Worm (Caenorhabditis elegans) whole organism, early embryonic: ENCODE data around the gene nos-2.

Experiments used
- F13C5.2 ChIP-seq: sonication (generic microtip); optimal IDR thresholded peaks from 2 replicates; lab custom pipeline; 2017; ENCODE audit warnings: mild to moderate bottlenecking, missing genetic modification characterization, inconsistent platforms, missing compliant biosample characterization
- ama-1 ChIP-seq: fragments of 150-350 bp; optimal IDR thresholded peaks from 2 replicates; lab custom pipeline; 2014
- ceh-13 ChIP-seq: fragments of 200-800 bp; sonication (Bioruptor generic); optimal IDR thresholded peaks from 2 replicates; lab custom pipeline; 2018; ENCODE audit warnings: mild to moderate bottlenecking, missing genetic modification characterization, missing compliant biosample characterization
- flt-1 ChIP-seq: fragments of 200-800 bp; sonication (Bioruptor generic); IDR thresholded peaks from 2 replicates; pipeline ENCODE4 v1.3.6; 2022; ENCODE audit warnings: missing genetic modification characterization, missing compliant biosample characterization
- hmbx-1 ChIP-seq: sonication (generic microtip); optimal IDR thresholded peaks from 2 replicates; lab custom pipeline; 2016; ENCODE audit warnings: mild to moderate bottlenecking, missing genetic modification characterization, missing compliant biosample characterization
- pes-1 ChIP-seq: fragments of 200-800 bp; sonication (Bioruptor generic); IDR thresholded peaks from 2 replicates; pipeline ENCODE4 v1.3.6; 2022; ENCODE audit warnings: missing genetic modification reagents, missing genetic modification characterization, missing compliant biosample characterization
- tbx-37 ChIP-seq: fragments of 200-800 bp; sonication (Bioruptor generic); conservative IDR thresholded peaks from 2 replicates; pipeline ENCODE4 v1.3.6; 2022; ENCODE audit warnings: missing genetic modification reagents, missing genetic modification characterization, missing compliant biosample characterization

DNA sequence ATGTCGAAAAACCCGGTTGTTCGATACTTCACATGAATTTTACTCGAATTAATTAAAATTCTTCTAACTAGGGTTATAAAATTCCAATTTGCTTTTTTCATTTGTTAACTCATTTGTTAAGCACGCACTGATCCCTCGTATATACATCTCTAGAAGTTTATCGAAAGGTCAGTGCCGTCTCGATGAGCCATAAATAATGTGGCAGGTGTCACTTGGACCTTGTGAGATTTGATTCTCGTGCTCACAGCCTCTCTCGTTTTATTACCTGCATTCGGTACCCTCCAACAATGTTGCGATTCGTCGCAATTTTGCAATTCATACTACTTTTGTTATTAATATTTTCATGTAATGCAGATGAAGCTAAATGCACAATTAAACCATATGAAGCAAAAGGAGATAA lies 50.9 kb downstream of the nos-2 start, which contains the start of gene spon-1:
- TF ChIP-seq F13C5.2 (no peak), pes-1 (GFP tag; lab: Robert Waterston, UW) (no peak), flt-1 (GFP tag; lab: Robert Waterston, UW) (no peak), ama-1 (lab: Kevin White, UChicago) (no peak), ceh-13 (no peak), hmbx-1 (tag; lab: Kevin White, UChicago) (no peak), tbx-37 (GFP tag; lab: Robert Waterston, UW) (no peak)
